Worm (Caenorhabditis elegans): ENCODE data around the gene subs-4.

ce11 chrIII:11343041-11343440 is 39.0 kb upstream of the subs-4 start, which contains the start of the genes T28D6.6 and pen-2:
- no peak for TF ChIP-seq elt-3 (tag; optimal IDR thresholded peaks at IDR 0.05)
- TF ChIP-seq nhr-12 (tag; optimal IDR thresholded peaks at IDR 0.05): no peak
- TF ChIP-seq elt-1 (tag; optimal IDR thresholded peaks at IDR 0.05; ENCODE audit: borderline replicate concordance, insufficient read depth): no peak
- no peak for TF ChIP-seq pha-4 (tag; optimal IDR thresholded peaks at IDR 0.05)

All from whole organism, mixed stage, embryonic.